Fruit fly (Drosophila melanogaster) whole organism, embryonic: ENCODE results near the gene Cht5.

ENCODE experiments used
- CG16863 ChIP-seq: fragments of 200-800 bp; sonication (Bioruptor generic); optimal IDR thresholded peaks from 3 replicates; lab custom pipeline; 2016; ENCODE audit warnings: missing biosample characterization, missing genetic modification characterization
- CG3838 ChIP-seq: fragments of 200-800 bp; sonication (Bioruptor generic); optimal IDR thresholded peaks from 3 replicates; lab custom pipeline; 2016; ENCODE audit warnings: missing biosample characterization, missing genetic modification characterization
- CG43689 ChIP-seq: fragments of 200-800 bp; sonication (Bioruptor generic); IDR thresholded peaks from 2 replicates; pipeline ENCODE4 v1.3.6; 2022; ENCODE audit warnings: missing biosample characterization, missing genetic modification characterization
- Taf1 ChIP-seq: fragments of 200-800 bp; sonication (Bioruptor generic); IDR thresholded peaks from 2 replicates; pipeline ENCODE4 v1.3.6; 2022; ENCODE audit warnings: missing biosample characterization, missing genetic modification characterization
- fd64A ChIP-seq: fragments of 200-800 bp; sonication (Bioruptor generic); optimal IDR thresholded peaks from 3 replicates; lab custom pipeline; 2018; ENCODE audit warnings: missing biosample characterization, mild to moderate bottlenecking, missing genetic modification characterization
- zfh2 ChIP-seq: fragments of 200-800 bp; sonication (Bioruptor generic); optimal IDR thresholded peaks from 2 replicates; lab custom pipeline; 2016; ENCODE audit warnings: missing biosample characterization, missing genetic modification characterization

DNA sequence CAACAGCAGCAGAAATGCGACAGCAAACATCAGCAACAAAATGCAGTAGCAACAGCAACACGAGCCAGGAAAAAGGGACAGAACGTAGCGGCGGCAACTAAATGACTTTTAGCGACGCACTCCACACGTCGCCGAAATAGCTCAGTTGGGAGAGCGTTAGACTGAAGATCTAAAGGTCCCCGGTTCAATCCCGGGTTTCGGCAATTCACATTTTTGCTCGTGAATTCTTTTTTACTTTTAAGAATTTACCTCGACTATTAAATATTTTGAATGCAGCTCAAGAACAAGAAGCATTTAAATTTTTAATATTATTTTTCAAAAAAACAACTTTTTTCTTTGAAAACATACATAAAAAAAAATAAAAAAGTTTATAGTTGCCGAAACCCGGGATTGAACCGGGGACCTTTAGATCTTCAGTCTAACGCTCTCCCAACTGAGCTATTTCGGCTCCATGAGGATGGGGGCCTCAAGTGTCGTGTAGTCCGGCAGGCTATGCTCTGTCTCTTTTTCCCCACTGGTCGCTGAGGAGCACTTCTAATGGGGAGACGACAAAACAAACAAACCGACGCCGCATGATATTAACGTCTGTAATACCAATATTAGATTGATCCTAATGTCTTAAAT, 30.6 kb downstream of the Cht5 start:
- TF ChIP-seq zfh2 = no peak
- TF ChIP-seq Taf1 (GFP tag; lab: Robert Waterston, UW) = no peak
- no peak for TF ChIP-seq CG43689 (GFP tag; lab: Robert Waterston, UW)
- TF ChIP-seq fd64A (GFP tag; lab: Kevin White, UChicago) = no peak
- TF ChIP-seq CG3838 (GFP tag; lab: Kevin White, UChicago) = no peak
- TF ChIP-seq CG16863 = no peak
